Fruit fly (Drosophila melanogaster) whole organism, prepupa: Measurements from ENCODE around the gene CG12994.

Experiments used
- Blimp-1 ChIP-seq: fragments of 200-800 bp; sonication (Bioruptor generic); optimal IDR thresholded peaks from 3 replicates; lab custom pipeline; 2017; ENCODE audit warnings: missing biosample characterization, missing genetic modification characterization, mild to moderate bottlenecking, moderate library complexity, missing genetic modification reagents
- CG10631 ChIP-seq: fragments of 200-800 bp; sonication (Bioruptor generic); optimal IDR thresholded peaks from 2 replicates; lab custom pipeline; 2016; ENCODE audit warnings: missing biosample characterization, missing genetic modification characterization
- CG10669 ChIP-seq: fragments of 200-800 bp; sonication (Bioruptor generic); optimal IDR thresholded peaks from 3 replicates; lab custom pipeline; 2018; ENCODE audit warnings: missing biosample characterization, mild to moderate bottlenecking, missing genetic modification characterization, moderate library complexity
- CG11294 ChIP-seq: fragments of 200-800 bp; sonication (Bioruptor generic); IDR thresholded peaks from 2 replicates; pipeline ENCODE4 v1.3.6; 2022; ENCODE audit warnings: missing biosample characterization, missing genetic modification characterization
- CG11762 ChIP-seq: fragments of 200-800 bp; sonication (Bioruptor generic); optimal IDR thresholded peaks from 3 replicates; lab custom pipeline; 2016; ENCODE audit warnings: missing biosample characterization, missing genetic modification characterization; ENCODE audit not compliant: insufficient read depth
- CG11902 ChIP-seq: fragments of 200-800 bp; sonication (Bioruptor generic); optimal IDR thresholded peaks from 3 replicates; lab custom pipeline; 2016; ENCODE audit warnings: missing biosample characterization, missing genetic modification characterization
- CG15336 ChIP-seq: fragments of 200-800 bp; sonication (Bioruptor generic); IDR thresholded peaks from 2 replicates; pipeline ENCODE4 v1.3.6; 2022; ENCODE audit warnings: missing biosample characterization, missing genetic modification characterization
- CG1621 ChIP-seq: fragments of 200-800 bp; sonication (Bioruptor generic); optimal IDR thresholded peaks from 3 replicates; lab custom pipeline; 2018; ENCODE audit warnings: missing biosample characterization, mild to moderate bottlenecking, missing genetic modification characterization
- CG16779 ChIP-seq: fragments of 200-800 bp; sonication (Bioruptor generic); optimal IDR thresholded peaks from 3 replicates; lab custom pipeline; 2017; ENCODE audit warnings: missing biosample characterization, mild to moderate bottlenecking, missing genetic modification characterization
- CG3032 ChIP-seq: fragments of 200-800 bp; optimal IDR thresholded peaks from 2 replicates; lab custom pipeline; 2019; ENCODE audit warnings: missing biosample characterization, mild to moderate bottlenecking, missing genetic modification characterization, moderate library complexity
- CG31627 ChIP-seq: fragments of 200-800 bp; sonication (Bioruptor generic); optimal IDR thresholded peaks from 3 replicates; lab custom pipeline; 2016; ENCODE audit warnings: missing biosample characterization, missing genetic modification characterization
- CG32006 ChIP-seq: fragments of 200-800 bp; sonication (Bioruptor generic); optimal IDR thresholded peaks from 3 replicates; lab custom pipeline; 2017; ENCODE audit warnings: missing biosample characterization, mild to moderate bottlenecking, missing genetic modification characterization
- CG34406 ChIP-seq: fragments of 200-800 bp; sonication (Bioruptor generic); optimal IDR thresholded peaks from 3 replicates; lab custom pipeline; 2016; ENCODE audit warnings: missing biosample characterization, missing genetic modification characterization
- CG3919 ChIP-seq: fragments of 200-800 bp; sonication (Bioruptor generic); optimal IDR thresholded peaks from 3 replicates; lab custom pipeline; 2016; ENCODE audit warnings: missing biosample characterization, missing genetic modification characterization
- CG4318 ChIP-seq: fragments of 200-800 bp; sonication (Bioruptor generic); optimal IDR thresholded peaks from 3 replicates; lab custom pipeline; 2017; ENCODE audit warnings: missing biosample characterization, mild to moderate bottlenecking, missing genetic modification characterization
- CG6276 ChIP-seq: fragments of 200-800 bp; sonication (Bioruptor generic); optimal IDR thresholded peaks from 2 replicates; lab custom pipeline; 2017; ENCODE audit warnings: missing biosample characterization, mild to moderate bottlenecking, missing genetic modification characterization
- CG6808 ChIP-seq: fragments of 200-800 bp; sonication (Bioruptor generic); optimal IDR thresholded peaks from 3 replicates; lab custom pipeline; 2017; ENCODE audit warnings: missing biosample characterization, missing genetic modification characterization, mild to moderate bottlenecking, moderate library complexity, missing genetic modification reagents
- CG6854 ChIP-seq: fragments of 200-800 bp; sonication (Bioruptor generic); optimal IDR thresholded peaks from 2 replicates; lab custom pipeline; 2017; ENCODE audit warnings: missing biosample characterization, mild to moderate bottlenecking, missing genetic modification characterization
- CG7368 ChIP-seq: fragments of 200-800 bp; sonication (Bioruptor generic); optimal IDR thresholded peaks from 3 replicates; lab custom pipeline; 2016; ENCODE audit warnings: missing biosample characterization, missing genetic modification characterization
- CG8119 ChIP-seq: fragments of 200-800 bp; sonication (Bioruptor generic); IDR thresholded peaks from 3 replicates; pipeline ENCODE4 v1.3.6; 2022; ENCODE audit warnings: missing biosample characterization, missing genetic modification characterization
- CG8319 ChIP-seq: fragments of 200-800 bp; sonication (Bioruptor generic); optimal IDR thresholded peaks from 3 replicates; lab custom pipeline; 2016; ENCODE audit warnings: missing biosample characterization, missing genetic modification characterization
- CG8632 ChIP-seq: fragments of 200-800 bp; sonication (Bioruptor generic); optimal IDR thresholded peaks from 3 replicates; lab custom pipeline; 2016; ENCODE audit warnings: missing biosample characterization, missing genetic modification characterization
- Eip75B ChIP-seq: fragments of 200-800 bp; sonication (Bioruptor generic); optimal IDR thresholded peaks from 3 replicates; lab custom pipeline; 2016; ENCODE audit warnings: missing biosample characterization, missing genetic modification characterization
- Eip78C ChIP-seq: fragments of 200-800 bp; sonication (Bioruptor generic); peaks from one replicate; lab custom pipeline; 2016; ENCODE audit warnings: missing biosample characterization, missing genetic modification characterization
- Eip93F ChIP-seq: fragments of 200-800 bp; sonication (Bioruptor generic); optimal IDR thresholded peaks from 2 replicates; lab custom pipeline; 2016; ENCODE audit warnings: missing biosample characterization, mild to moderate bottlenecking, missing genetic modification characterization
- Ets96B ChIP-seq: fragments of 200-800 bp; optimal IDR thresholded peaks from 2 replicates; lab custom pipeline; 2019; ENCODE audit warnings: missing biosample characterization, mild to moderate bottlenecking, missing genetic modification characterization, moderate library complexity
- Gug ChIP-seq: fragments of 200-800 bp; sonication (Bioruptor generic); IDR thresholded peaks from 2 replicates; pipeline ENCODE4 v1.3.6; 2022; ENCODE audit warnings: missing biosample characterization, missing genetic modification characterization
- Hr38 ChIP-seq: sonication (Bioruptor generic); optimal IDR thresholded peaks from 2 replicates; lab custom pipeline; 2016; ENCODE audit warnings: missing biosample characterization, missing genetic modification characterization
- Hr39 ChIP-seq: fragments of 200-800 bp; sonication (Bioruptor generic); optimal IDR thresholded peaks from 2 replicates; lab custom pipeline; 2016; ENCODE audit warnings: missing biosample characterization, missing genetic modification characterization
- Hr4 ChIP-seq: fragments of 200-800 bp; sonication (Bioruptor generic); optimal IDR thresholded peaks from 3 replicates; lab custom pipeline; 2016; ENCODE audit warnings: missing biosample characterization, missing genetic modification characterization
- Lpt ChIP-seq: fragments of 200-800 bp; sonication (Bioruptor generic); optimal IDR thresholded peaks from 3 replicates; lab custom pipeline; 2016; ENCODE audit warnings: missing biosample characterization, missing genetic modification characterization
- OdsH ChIP-seq: fragments of 200-800 bp; sonication (Bioruptor generic); optimal IDR thresholded peaks from 3 replicates; lab custom pipeline; 2016; ENCODE audit warnings: missing biosample characterization, missing genetic modification characterization
- Smox ChIP-seq: fragments of 200-800 bp; sonication (Bioruptor generic); optimal IDR thresholded peaks from 3 replicates; lab custom pipeline; 2016; ENCODE audit warnings: missing biosample characterization, missing genetic modification characterization
- achi ChIP-seq: fragments of 200-800 bp; sonication (Bioruptor generic); optimal IDR thresholded peaks from 3 replicates; lab custom pipeline; 2016; ENCODE audit warnings: missing biosample characterization, missing genetic modification characterization
- acj6 ChIP-seq: fragments of 200-800 bp; sonication (Bioruptor generic); optimal IDR thresholded peaks from 3 replicates; lab custom pipeline; 2016; ENCODE audit warnings: missing biosample characterization, missing genetic modification characterization
- cyc ChIP-seq: fragments of 200-800 bp; sonication (Bioruptor generic); optimal IDR thresholded peaks from 3 replicates; lab custom pipeline; 2016; ENCODE audit warnings: missing biosample characterization, missing genetic modification characterization
- dsx ChIP-seq: fragments of 200-800 bp; optimal IDR thresholded peaks from 3 replicates; lab custom pipeline; 2019; ENCODE audit warnings: missing biosample characterization, mild to moderate bottlenecking, missing genetic modification characterization, moderate library complexity; ENCODE audit not compliant: poor library complexity, severe bottlenecking
- eg ChIP-seq: fragments of 200-800 bp; sonication (Bioruptor generic); IDR thresholded peaks from 3 replicates; pipeline ENCODE4 v1.3.6; 2022; ENCODE audit warnings: missing biosample characterization, missing genetic modification characterization
- esn ChIP-seq: fragments of 200-800 bp; sonication (Bioruptor generic); optimal IDR thresholded peaks from 2 replicates; lab custom pipeline; 2016; ENCODE audit warnings: missing biosample characterization, mild to moderate bottlenecking, missing genetic modification characterization, moderate library complexity
- fd85E ChIP-seq: fragments of 200-800 bp; sonication (Bioruptor generic); optimal IDR thresholded peaks from 3 replicates; lab custom pipeline; 2016; ENCODE audit warnings: missing biosample characterization, missing genetic modification characterization
- lz ChIP-seq: fragments of 200-800 bp; sonication (Bioruptor generic); optimal IDR thresholded peaks from 3 replicates; lab custom pipeline; 2016; ENCODE audit warnings: missing biosample characterization, missing genetic modification characterization
- net ChIP-seq: fragments of 200-800 bp; sonication (Bioruptor generic); optimal IDR thresholded peaks from 3 replicates; lab custom pipeline; 2016; ENCODE audit warnings: missing biosample characterization, missing genetic modification characterization
- pdm3 ChIP-seq: fragments of 200-800 bp; sonication (Bioruptor generic); optimal IDR thresholded peaks from 3 replicates; lab custom pipeline; 2016; ENCODE audit warnings: missing biosample characterization, missing genetic modification characterization
- salr ChIP-seq, 2 experiments: fragments of 200-800 bp; sonication (Bioruptor generic); optimal IDR thresholded peaks; 3 replicates each; lab custom pipeline; 2016 to 2018; ENCODE audit warnings: missing biosample characterization in 2 of 2, missing genetic modification characterization in 2 of 2, mild to moderate bottlenecking in 1 of 2
- spab ChIP-seq: fragments of 200-800 bp; sonication (Bioruptor generic); optimal IDR thresholded peaks from 2 replicates; lab custom pipeline; 2017; ENCODE audit warnings: missing biosample characterization, mild to moderate bottlenecking, missing genetic modification characterization, missing genetic modification reagents
- ss ChIP-seq, 2 experiments: fragments of 200-800 bp; sonication (Bioruptor generic); optimal IDR thresholded peaks; 2 replicates in 1 of 2; 3 replicates in 1 of 2; lab custom pipeline; 2017 to 2018; ENCODE audit warnings: mild to moderate bottlenecking in 2 of 2, missing biosample characterization in 2 of 2, missing genetic modification characterization in 2 of 2, moderate library complexity in 1 of 2
- svp ChIP-seq: fragments of 200-800 bp; sonication (Bioruptor generic); peaks from one replicate; lab custom pipeline; 2016; ENCODE audit warnings: missing biosample characterization, missing genetic modification characterization
- topi ChIP-seq: fragments of 200-800 bp; sonication (Bioruptor generic); optimal IDR thresholded peaks from 3 replicates; lab custom pipeline; 2016; ENCODE audit warnings: missing biosample characterization, missing genetic modification characterization

Gene CG12994

dm6 chrX:17473879-17474278, 30.1 kb upstream of the CG12994 start (continued):
- TF ChIP-seq salr (GFP tag; optimal IDR thresholded peaks at IDR 0.05; lab: Kevin White, UChicago) (no peak), cyc (GFP tag; lab: Kevin White, UChicago) (no peak), pdm3 (peak; percentile 38), CG8119 (GFP tag; lab: Robert Waterston, UW) (peak; percentile 18; the same call in 1 of the 3 replicates)

- peak; percentile 69 for TF ChIP-seq CG15336
- TF ChIP-seq Hr4 (GFP tag; lab: Kevin White, UChicago): no peak
- peak; percentile 77 for TF ChIP-seq eg (GFP tag; lab: Robert Waterston, UW)
- TF ChIP-seq CG6854 (GFP tag; lab: Kevin White, UChicago): no peak
- TF ChIP-seq CG16779 (tag; lab: Kevin White, UChicago): peak; percentile 35
- no peak for TF ChIP-seq CG32006 (GFP tag; lab: Kevin White, UChicago)
- TF ChIP-seq CG31627 (GFP tag; lab: Kevin White, UChicago): no peak
- peak; percentile 3 for TF ChIP-seq CG3032 (tag; lab: Kevin White, UChicago)
- peak; percentile 88 for TF ChIP-seq Eip78C
- TF ChIP-seq esn (GFP tag; lab: Kevin White, UChicago): peak; percentile 10
- TF ChIP-seq acj6: no peak
- TF ChIP-seq Blimp-1 (GFP tag; lab: Kevin White, UChicago): no peak
- TF ChIP-seq ss (GFP tag; optimal IDR thresholded peaks at IDR 0.05; lab: Kevin White, UChicago): peak; percentile 47 to 72
- TF ChIP-seq Lpt: peak; percentile 11
- TF ChIP-seq Eip75B (GFP tag; lab: Kevin White, UChicago): peak; percentile 11
- TF ChIP-seq CG6276 (GFP tag; lab: Kevin White, UChicago): peak; percentile 65
- TF ChIP-seq CG4318: no peak
- TF ChIP-seq Gug: 0 out of 2 replicates have a peak, but pooled peaks have one; percentile 21
- TF ChIP-seq OdsH (GFP tag; lab: Kevin White, UChicago): no peak
- TF ChIP-seq topi (GFP tag; lab: Kevin White, UChicago): peak; percentile 9
- TF ChIP-seq net (GFP tag; lab: Kevin White, UChicago): peak; percentile 35
- no peak for TF ChIP-seq CG11294 (GFP tag; lab: Robert Waterston, UW)
- TF ChIP-seq cyc (GFP tag; lab: Kevin White, UChicago): no peak
- TF ChIP-seq lz (GFP tag; lab: Kevin White, UChicago): no peak
- TF ChIP-seq CG11762: no peak
- TF ChIP-seq CG10631 (GFP tag; lab: Kevin White, UChicago): peak; percentile 33
- TF ChIP-seq Smox: no peak
- no peak for TF ChIP-seq CG8319 (GFP tag; lab: Kevin White, UChicago)
- peak; percentile 24 for TF ChIP-seq CG3919 (GFP tag; lab: Kevin White, UChicago)
- peak; percentile 65 for TF ChIP-seq CG8632 (GFP tag; lab: Kevin White, UChicago)
- no peak for TF ChIP-seq Eip93F (GFP tag; lab: Kevin White, UChicago)
- TF ChIP-seq Hr38: no peak
- peak; percentile 17 for TF ChIP-seq achi (GFP tag; lab: Kevin White, UChicago)
- peak; percentile 30 for TF ChIP-seq CG34406 (GFP tag; lab: Kevin White, UChicago)
- TF ChIP-seq CG7368 (GFP tag; lab: Kevin White, UChicago): peak; percentile 13
- peak; percentile 72 for TF ChIP-seq CG8119 (GFP tag; lab: Robert Waterston, UW)
- peak; percentile 37 for TF ChIP-seq CG10669 (GFP tag; lab: Kevin White, UChicago)
- TF ChIP-seq Ets96B (tag; lab: Kevin White, UChicago): no peak
- peak in 1 of 2 experiments; percentile 5 for TF ChIP-seq salr (GFP tag; optimal IDR thresholded peaks at IDR 0.05; lab: Kevin White, UChicago)
- TF ChIP-seq spab: peak; percentile 39
- no peak for TF ChIP-seq dsx
- TF ChIP-seq svp (GFP tag; lab: Kevin White, UChicago): peak; percentile 39
- TF ChIP-seq CG1621 (tag; lab: Kevin White, UChicago): no peak
- peak; percentile 4 for TF ChIP-seq pdm3
- no peak for TF ChIP-seq fd85E (GFP tag; lab: Kevin White, UChicago)
- TF ChIP-seq CG6808 (GFP tag; lab: Kevin White, UChicago): peak; percentile 40
- TF ChIP-seq Hr39 (GFP tag; lab: Kevin White, UChicago): no peak
- no peak for TF ChIP-seq CG11902 (GFP tag; lab: Kevin White, UChicago)
Observed at dm6 chrX:17472930-17473668, 29.3 kb upstream of the CG12994 start.
